Fruit fly (Drosophila melanogaster): Measurements from ENCODE around the gene Sgp.

dm6 chr2L:8477049-8477448 lies 42.4 kb upstream of the Sgp start, which contains the start of gene CheA29a:
- no peak for TF ChIP-seq cic (GFP tag; optimal IDR thresholded peaks at IDR 0.05)
- TF ChIP-seq Clk (GFP tag; optimal IDR thresholded peaks at IDR 0.05) = no peak
- TF ChIP-seq cnc (optimal IDR thresholded peaks at IDR 0.05) = no peak
- TF ChIP-seq Mnt (GFP tag; optimal IDR thresholded peaks at IDR 0.05) = no peak
- no peak for TF ChIP-seq CG5204 (GFP tag; optimal IDR thresholded peaks at IDR 0.05)

Measured in whole organism, adult.